Worm (Caenorhabditis elegans) whole organism, L2 larva: Measurements from ENCODE around the gene srlf-15.

Source experiments
- egl-27 ChIP-seq: sonication (generic microtip); optimal IDR thresholded peaks from 3 replicates; lab custom pipeline; 2017; ENCODE audit warnings: missing biosample characterization, missing genetic modification reagents, missing genetic modification characterization
- mbf-1 ChIP-seq: sonication (generic microtip); optimal IDR thresholded peaks from 2 replicates; lab custom pipeline; 2017; ENCODE audit warnings: missing biosample characterization, missing genetic modification characterization
- nhr-10 ChIP-seq: sonication (generic microtip); optimal IDR thresholded peaks from 2 replicates; lab custom pipeline; 2017; ENCODE audit warnings: missing biosample characterization, missing genetic modification characterization

- TF ChIP-seq egl-27 (no peak), mbf-1 (tag; lab: Kevin White, UChicago) (no peak), nhr-10 (tag; lab: Kevin White, UChicago) (no peak)
Observed at ce11 chrII:11013667-11014066, 22.2 kb upstream of the srlf-15 start, which contains the start of gene col-81.
